Worm (Caenorhabditis elegans): Measurements from ENCODE around the gene Y39E4B.10.

ce11 chrIII:13160636-13161035 is 8.0 kb upstream of the Y39E4B.10 start:
- TF ChIP-seq flh-1 (GFP tag; optimal IDR thresholded peaks at IDR 0.05) (no peak), lsy-2 (tag; optimal IDR thresholded peaks at IDR 0.05) (no peak), mep-1 (tag; optimal IDR thresholded peaks at IDR 0.05) (no peak), elt-3 (tag; optimal IDR thresholded peaks at IDR 0.05) (no peak)

Data from whole organism, mixed stage, embryonic.